Worm (Caenorhabditis elegans) whole organism, L3 larva: ENCODE results near the gene scl-5.

Experiments used
- ZK546.5 ChIP-seq: sonication (generic microtip); optimal IDR thresholded peaks from 2 replicates; lab custom pipeline; 2017; ENCODE audit warnings: missing biosample characterization, missing genetic modification characterization
- ama-1 ChIP-seq: fragments of 150-350 bp; optimal IDR thresholded peaks from 2 replicates; lab custom pipeline; 2018
- elt-2 ChIP-seq: sonication (generic microtip); optimal IDR thresholded peaks from 2 replicates; lab custom pipeline; 2016; ENCODE audit warnings: missing genetic modification reagents, mild to moderate bottlenecking, missing genetic modification characterization, missing compliant biosample characterization
- pha-4 ChIP-seq: fragments of 150-350 bp; optimal IDR thresholded peaks from 2 replicates; lab custom pipeline; 2014; ENCODE audit warnings: missing biosample characterization, missing genetic modification reagents, missing genetic modification characterization
- ztf-11 ChIP-seq: fragments of 150-350 bp; optimal IDR thresholded peaks from 2 replicates; lab custom pipeline; 2014; ENCODE audit warnings: missing biosample characterization, missing genetic modification characterization
- ztf-4 ChIP-seq: fragments of 150-350 bp; optimal IDR thresholded peaks from 2 replicates; lab custom pipeline; 2014; ENCODE audit warnings: missing biosample characterization, missing genetic modification characterization

DNA sequence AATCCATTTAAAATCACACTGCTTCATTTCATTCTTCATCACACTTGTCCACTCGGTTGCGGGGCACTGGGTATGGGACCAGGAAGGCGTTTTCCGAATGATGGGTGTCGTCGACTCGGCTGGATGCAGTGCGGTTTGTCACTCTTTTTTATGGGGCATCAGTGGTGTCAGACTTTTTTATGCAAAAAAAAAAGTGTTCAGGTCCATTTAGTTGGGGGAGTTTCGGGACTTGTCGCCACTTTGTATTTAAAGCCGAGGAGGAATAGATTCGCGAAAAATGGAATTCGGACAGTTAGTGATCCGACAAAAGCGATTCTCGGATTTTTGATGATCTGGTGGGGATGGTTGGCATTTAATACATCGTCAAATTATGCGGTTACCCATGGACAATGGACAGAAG, 18.8 kb upstream of the scl-5 start:
- TF ChIP-seq ZK546.5 (tag; lab: Kevin White, UChicago) (no peak), ztf-11 (tag; lab: Kevin White, UChicago) (no peak), elt-2 (tag; lab: Kevin White, UChicago) (no peak), pha-4 (tag; lab: Kevin White, UChicago) (no peak), ztf-4 (tag; lab: Kevin White, UChicago) (no peak), ama-1 (lab: Kevin White, UChicago) (no peak)
